Fruit fly (Drosophila melanogaster) Kc167 (cell line): ENCODE measurements around the gene Atg2.

ENCODE experiments used
- Myc ChIP-seq: fragments of >200 bp; optimal IDR thresholded peaks from 2 replicates; lab custom pipeline; 2017; ENCODE audit warnings: missing external identifiers
- h ChIP-seq: fragments of >200 bp; optimal IDR thresholded peaks from 3 replicates; lab custom pipeline; 2018; ENCODE audit warnings: missing external identifiers
- psq ChIP-seq: fragments of >200 bp; optimal IDR thresholded peaks from 2 replicates; lab custom pipeline; 2017; ENCODE audit warnings: missing external identifiers

DNA sequence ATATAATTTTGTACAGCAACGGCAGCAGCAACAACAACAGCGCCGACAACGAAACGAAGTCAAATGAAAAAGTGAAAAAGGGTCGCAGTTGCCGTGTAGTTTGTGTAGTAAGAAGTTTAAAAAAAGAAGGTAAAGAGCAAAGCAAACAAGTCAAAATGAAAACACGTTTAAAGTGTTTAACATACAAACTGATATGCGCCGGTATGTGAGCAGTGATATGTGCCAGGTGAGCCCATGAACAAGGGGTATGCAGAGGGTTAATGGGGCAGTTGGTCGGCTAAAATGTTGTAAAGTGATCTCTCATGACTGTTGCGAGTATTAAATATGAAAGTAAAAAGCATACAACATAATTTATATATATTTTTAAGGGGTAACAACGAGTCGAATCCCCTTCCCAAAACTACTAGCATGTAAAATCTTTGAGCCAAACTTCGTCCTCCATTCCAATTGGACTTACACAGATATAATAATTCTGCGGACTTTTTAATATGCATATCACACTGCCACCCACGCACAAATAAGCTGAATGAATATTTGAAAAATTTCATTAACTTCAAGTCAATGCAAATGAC lies 31.9 kb downstream of the Atg2 start:
- TF ChIP-seq Myc (lab: Kevin White, UChicago), result no peak
- TF ChIP-seq psq (lab: Kevin White, UChicago), result no peak
- no peak for TF ChIP-seq h (lab: Kevin White, UChicago)
